Worm (Caenorhabditis elegans) whole organism, L4 larva: ENCODE results near the gene F53B3.3.

Experiments
- T26A8.4 ChIP-seq: fragments of 200-800 bp; sonication (Bioruptor generic); IDR thresholded peaks from 2 replicates; pipeline ENCODE4 v1.3.6; 2022; ENCODE audit warnings: missing genetic modification characterization, missing compliant biosample characterization
- dmd-9 ChIP-seq: fragments of 200-800 bp; sonication (Bioruptor generic); IDR thresholded peaks from 2 replicates; pipeline ENCODE4 v1.3.6; 2022; ENCODE audit warnings: missing genetic modification reagents, missing genetic modification characterization, missing compliant biosample characterization
- mep-1 ChIP-seq: fragments of 150-350 bp; sonication (generic microtip); optimal IDR thresholded peaks from 3 replicates; lab custom pipeline; 2014; ENCODE audit warnings: missing biosample characterization, missing genetic modification characterization
- snpc-4 ChIP-seq: fragments of 150-350 bp; optimal IDR thresholded peaks from 2 replicates; lab custom pipeline; 2014; ENCODE audit warnings: missing biosample characterization, missing genetic modification characterization

DNA sequence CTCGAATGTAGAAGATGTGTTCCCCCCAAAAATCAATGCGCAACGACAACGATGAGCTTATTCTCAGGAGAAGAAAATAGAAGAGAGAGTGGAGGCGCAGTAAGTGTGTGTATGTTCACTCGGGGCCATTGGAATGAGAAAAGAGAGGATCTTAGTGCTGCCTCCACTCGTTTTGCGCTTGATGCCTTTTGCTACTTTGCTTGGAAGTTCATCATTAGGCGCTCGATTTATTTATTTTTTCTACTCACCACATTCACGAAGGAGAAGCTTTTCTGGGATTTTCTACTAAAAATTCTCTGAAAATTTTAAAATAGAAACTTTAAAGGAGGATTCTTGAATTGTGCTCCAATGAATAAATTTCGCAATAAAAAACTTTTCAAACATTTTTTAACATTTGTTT lies 27.3 kb upstream of the F53B3.3 start, which contains the start of gene F52B10.3:
- TF ChIP-seq snpc-4: no peak
- TF ChIP-seq mep-1 (tag; lab: Kevin White, UChicago): no peak
- TF ChIP-seq T26A8.4: no peak
- TF ChIP-seq dmd-9: no peak
